Fruit fly (Drosophila melanogaster): ENCODE measurements around the gene CG33158.

CG33158 gene

DNA sequence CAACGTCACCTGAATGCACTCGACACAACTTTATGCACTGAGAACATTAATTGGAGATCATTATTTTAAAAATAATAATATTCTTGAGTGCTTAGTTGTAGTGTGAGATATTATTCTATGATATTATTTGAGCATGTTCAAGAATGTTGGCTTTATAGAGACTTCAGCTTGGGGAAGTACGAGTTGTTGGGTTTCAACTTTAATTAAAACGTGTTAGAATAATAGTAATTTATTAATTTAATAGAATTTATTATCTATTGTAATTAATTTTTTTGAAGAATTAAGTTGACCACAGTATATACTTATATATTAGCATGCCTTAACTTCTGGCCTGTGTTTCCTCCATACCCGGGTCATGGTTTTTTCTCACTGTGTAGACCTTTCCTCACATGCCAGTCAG lies 44.4 kb downstream of the CG33158 start (continued):
- TF ChIP-seq salr (GFP tag; optimal IDR thresholded peaks at IDR 0.05) (peak in 1 of 2 experiments; percentile 69), CG3032 (tag; optimal IDR thresholded peaks at IDR 0.05) (peak; percentile 59), CG7368 (GFP tag; optimal IDR thresholded peaks at IDR 0.05) (no peak), cyc (GFP tag; optimal IDR thresholded peaks at IDR 0.05) (no peak), CG6792 (GFP tag; optimal IDR thresholded peaks at IDR 0.05) (peak; percentile 2), Hr39 (GFP tag; optimal IDR thresholded peaks at IDR 0.05) (no peak), CG34406 (GFP tag; optimal IDR thresholded peaks at IDR 0.05) (peak; percentile 54), CG11294 (GFP tag; IDR thresholded peaks at IDR 0.05) (no peak), ss (GFP tag; optimal IDR thresholded peaks at IDR 0.05) (peak in 1 of 2 experiments; percentile 33), acj6 (GFP tag; optimal IDR thresholded peaks at IDR 0.05) (peak; percentile 42), topi (GFP tag; optimal IDR thresholded peaks at IDR 0.05) (no peak), CG11902 (GFP tag; optimal IDR thresholded peaks at IDR 0.05) (peak; percentile 25), Eip78C (GFP tag) (peak; percentile 80), esn (GFP tag; optimal IDR thresholded peaks at IDR 0.05) (no peak), Hr4 (GFP tag; optimal IDR thresholded peaks at IDR 0.05) (peak; percentile 62), Lpt (GFP tag; optimal IDR thresholded peaks at IDR 0.05) (peak; percentile 48), CG6276 (GFP tag; optimal IDR thresholded peaks at IDR 0.05) (peak; percentile 64), Hr38 (GFP tag; optimal IDR thresholded peaks at IDR 0.05) (no peak), CG1621 (tag; optimal IDR thresholded peaks at IDR 0.05) (no peak), CG8119 (GFP tag; IDR thresholded peaks at IDR 0.05) (peak; percentile 58), Ets96B (tag; optimal IDR thresholded peaks at IDR 0.05) (peak; percentile 33), fkh (GFP tag; optimal IDR thresholded peaks at IDR 0.05) (no peak), CG31627 (GFP tag; optimal IDR thresholded peaks at IDR 0.05) (no peak), Blimp-1 (GFP tag; optimal IDR thresholded peaks at IDR 0.05) (no peak), CG16779 (tag; optimal IDR thresholded peaks at IDR 0.05) (no peak), CG10631 (GFP tag; optimal IDR thresholded peaks at IDR 0.05) (peak; percentile 53), pdm3 (GFP tag; optimal IDR thresholded peaks at IDR 0.05) (peak; percentile 14), Sox14 (GFP tag; optimal IDR thresholded peaks at IDR 0.05) (no peak), fd59A (GFP tag; optimal IDR thresholded peaks at IDR 0.05) (no peak), fd85E (GFP tag; optimal IDR thresholded peaks at IDR 0.05) (no peak), Eip75B (GFP tag; optimal IDR thresholded peaks at IDR 0.05) (no peak), CG9139 (GFP tag; optimal IDR thresholded peaks at IDR 0.05) (peak; percentile 35), vri (GFP tag; optimal IDR thresholded peaks at IDR 0.05) (no peak), lz (GFP tag; optimal IDR thresholded peaks at IDR 0.05) (no peak), eg (GFP tag; IDR thresholded peaks at IDR 0.05) (peak; percentile 34; the same call in 2 of the 3 replicates)

DNA sequence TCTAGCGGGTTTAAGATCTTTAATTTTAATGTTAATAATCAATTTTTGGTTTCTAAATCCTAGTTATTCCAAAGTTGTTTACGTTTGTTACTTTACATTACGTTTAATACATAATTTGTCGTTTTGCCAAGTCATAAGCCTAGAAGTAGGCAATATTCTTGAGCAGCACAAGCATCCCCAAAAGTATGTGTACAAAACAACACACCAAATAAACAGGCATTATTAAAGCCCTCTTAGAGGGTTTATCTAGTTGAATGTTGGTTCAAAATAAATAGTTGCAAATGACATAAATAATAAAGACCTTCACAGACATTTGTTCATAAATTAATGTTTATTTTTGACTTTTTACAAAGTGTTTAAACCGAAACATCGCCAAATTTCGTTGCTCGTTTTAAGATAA lies 50.7 kb downstream of the CG33158 start:
- peak; percentile 19 for TF ChIP-seq Eip78C (GFP tag)
- TF ChIP-seq vri (GFP tag; optimal IDR thresholded peaks at IDR 0.05): no peak

DNA sequence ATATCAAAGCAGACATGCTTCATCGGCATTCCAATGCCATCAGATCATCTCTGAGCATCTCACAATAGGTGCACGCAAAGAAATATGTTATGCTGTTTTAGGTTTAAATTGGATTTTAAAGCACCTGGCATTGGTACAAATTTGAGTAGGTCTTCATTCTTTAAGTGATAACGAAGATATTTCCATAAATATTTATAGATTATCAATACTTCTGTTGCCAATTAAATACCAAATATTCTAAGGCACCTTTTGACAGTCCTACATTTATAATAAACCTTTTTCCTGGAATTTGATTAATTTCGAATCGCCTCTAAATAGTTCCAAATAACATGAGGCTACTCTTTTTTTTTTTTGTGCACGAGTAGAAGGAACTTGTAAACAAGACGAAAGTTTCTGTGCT lies 54.7 kb downstream of the CG33158 start:
- TF ChIP-seq Sox14 (GFP tag; optimal IDR thresholded peaks at IDR 0.05) (no peak), CG8119 (GFP tag; IDR thresholded peaks at IDR 0.05) (no peak), fd59A (GFP tag; optimal IDR thresholded peaks at IDR 0.05) (no peak), salr (GFP tag; optimal IDR thresholded peaks at IDR 0.05) (no peak), Eip75B (GFP tag; optimal IDR thresholded peaks at IDR 0.05) (peak; percentile 41), CG9139 (GFP tag; optimal IDR thresholded peaks at IDR 0.05) (no peak), spab (GFP tag; optimal IDR thresholded peaks at IDR 0.05) (no peak), CG10669 (GFP tag; optimal IDR thresholded peaks at IDR 0.05) (no peak), Eip93F (GFP tag; optimal IDR thresholded peaks at IDR 0.05) (no peak), topi (GFP tag; optimal IDR thresholded peaks at IDR 0.05) (no peak), CG6854 (GFP tag; optimal IDR thresholded peaks at IDR 0.05) (no peak), lz (GFP tag; optimal IDR thresholded peaks at IDR 0.05) (peak; percentile 11), Hr4 (GFP tag; optimal IDR thresholded peaks at IDR 0.05) (peak; percentile 14), vri (GFP tag; optimal IDR thresholded peaks at IDR 0.05) (no peak), acj6 (GFP tag; optimal IDR thresholded peaks at IDR 0.05) (no peak), Hr38 (GFP tag; optimal IDR thresholded peaks at IDR 0.05) (no peak), CG3032 (tag; optimal IDR thresholded peaks at IDR 0.05) (no peak), net (GFP tag; optimal IDR thresholded peaks at IDR 0.05) (no peak), Hr39 (GFP tag; optimal IDR thresholded peaks at IDR 0.05) (no peak), CG8319 (GFP tag; optimal IDR thresholded peaks at IDR 0.05) (no peak), fd85E (GFP tag; optimal IDR thresholded peaks at IDR 0.05) (no peak), CG11902 (GFP tag; optimal IDR thresholded peaks at IDR 0.05) (no peak), Eip78C (GFP tag) (peak; percentile 67), esn (GFP tag; optimal IDR thresholded peaks at IDR 0.05) (peak; percentile 48), cyc (GFP tag; optimal IDR thresholded peaks at IDR 0.05) (peak; percentile 22), svp (GFP tag) (no peak), Sox102F (GFP tag; optimal IDR thresholded peaks at IDR 0.05) (no peak), CG32006 (GFP tag; optimal IDR thresholded peaks at IDR 0.05) (peak; percentile 21), CG15336 (GFP tag; IDR thresholded peaks at IDR 0.05) (no peak), CG6808 (GFP tag; optimal IDR thresholded peaks at IDR 0.05) (no peak), Met (GFP tag; optimal IDR thresholded peaks at IDR 0.05) (peak; percentile 21)
